Fruit fly (Drosophila melanogaster): ENCODE results near the gene CG2004.
A peak's percentile ranks its signal among the peaks of the same experiment; 100 is the strongest.

The CG2004 gene

DNA sequence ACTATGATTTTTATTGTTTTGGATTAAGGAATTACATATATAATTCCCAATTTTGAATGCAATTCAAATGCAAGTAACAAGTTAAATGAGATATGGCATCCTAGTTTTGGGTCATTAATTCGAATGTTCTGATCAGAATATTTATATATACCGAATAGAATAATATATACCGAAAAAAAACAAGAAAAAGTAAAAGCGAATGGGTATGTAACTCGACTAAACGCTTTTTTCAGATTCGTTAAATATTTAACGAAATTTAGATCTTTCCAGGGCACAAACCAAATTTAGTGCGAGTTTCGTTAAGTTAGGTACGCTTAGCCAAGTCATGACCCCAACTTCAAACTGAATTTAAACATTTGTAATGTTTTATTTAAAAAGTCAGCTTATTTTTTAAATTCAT lies 6.8 kb upstream of the CG2004 start (continued):
- TF ChIP-seq amos (GFP tag; IDR thresholded peaks at IDR 0.05; ENCODE audit: partially characterized antibody), result no peak
- TF ChIP-seq Dek (tag; optimal IDR thresholded peaks at IDR 0.05), result no peak
- TF ChIP-seq Ets97D (GFP tag; optimal IDR thresholded peaks at IDR 0.05), result no peak
- no peak for TF ChIP-seq Sry-β (GFP tag; optimal IDR thresholded peaks at IDR 0.05)
- no peak for TF ChIP-seq jumu (GFP tag; optimal IDR thresholded peaks at IDR 0.05)
- TF ChIP-seq CG11696 (GFP tag; IDR thresholded peaks at IDR 0.05), result no peak
- no peak for TF ChIP-seq Drgx (GFP tag; IDR thresholded peaks at IDR 0.05)
- TF ChIP-seq trem (tag; optimal IDR thresholded peaks at IDR 0.05), result peak; percentile 13
- TF ChIP-seq CG7963 (GFP tag; IDR thresholded peaks at IDR 0.05; ENCODE audit: partially characterized antibody), result no peak
- peak; percentile 58 for TF ChIP-seq E2f2 (GFP tag; IDR thresholded peaks at IDR 0.05)
- no peak for TF ChIP-seq CG6254 (GFP tag; optimal IDR thresholded peaks at IDR 0.05)
- no peak for TF ChIP-seq CG2889 (GFP tag; IDR thresholded peaks at IDR 0.05)
- no peak for TF ChIP-seq wek (GFP tag; optimal IDR thresholded peaks at IDR 0.05)
- TF ChIP-seq CG14710 (tag; optimal IDR thresholded peaks at IDR 0.05), result peak; percentile 6
- no peak for TF ChIP-seq Deaf1 (tag; optimal IDR thresholded peaks at IDR 0.05)
- TF ChIP-seq lab (GFP tag; optimal IDR thresholded peaks at IDR 0.05), result no peak
- no peak for TF ChIP-seq Asciz (GFP tag; optimal IDR thresholded peaks at IDR 0.05)
- no peak for TF ChIP-seq org-1 (GFP tag; optimal IDR thresholded peaks at IDR 0.05)
- no peak for TF ChIP-seq CG11247 (GFP tag; IDR thresholded peaks at IDR 0.05)
- TF ChIP-seq sima (GFP tag; optimal IDR thresholded peaks at IDR 0.05), result no peak
- TF ChIP-seq gfzf (GFP tag; optimal IDR thresholded peaks at IDR 0.05), result peak; percentile 50
- peak; percentile 10 for TF ChIP-seq pzg (GFP tag; optimal IDR thresholded peaks at IDR 0.05)
- TF ChIP-seq CG3407 (GFP tag; optimal IDR thresholded peaks at IDR 0.05), result no peak
- TF ChIP-seq CG17361 (GFP tag; IDR thresholded peaks at IDR 0.05), result no peak
- no peak for TF ChIP-seq her (GFP tag; optimal IDR thresholded peaks at IDR 0.05)
- TF ChIP-seq Kr (GFP tag; optimal IDR thresholded peaks at IDR 0.05), result no peak
- TF ChIP-seq CG4617 (GFP tag; optimal IDR thresholded peaks at IDR 0.05; ENCODE audit: borderline replicate concordance), result no peak
- TF ChIP-seq gce (GFP tag; IDR thresholded peaks at IDR 0.05), result no peak
- no peak for TF ChIP-seq CG5953 (GFP tag; IDR thresholded peaks at IDR 0.05)
- no peak for TF ChIP-seq CG14014 (GFP tag; IDR thresholded peaks at IDR 0.05)
- TF ChIP-seq B-H2 (GFP tag; optimal IDR thresholded peaks at IDR 0.05), result no peak
- TF ChIP-seq CG9876 (GFP tag; optimal IDR thresholded peaks at IDR 0.05), result no peak
- no peak for TF ChIP-seq CG10366 (GFP tag; IDR thresholded peaks at IDR 0.05)
- no peak for TF ChIP-seq Rfx (GFP tag; IDR thresholded peaks at IDR 0.05)
- no peak for TF ChIP-seq h (optimal IDR thresholded peaks at IDR 0.05)
- no peak for TF ChIP-seq CG32772 (GFP tag; IDR thresholded peaks at IDR 0.05)
- TF ChIP-seq Xbp1 (GFP tag; optimal IDR thresholded peaks at IDR 0.05), result no peak
- TF ChIP-seq CTCF (GFP tag; optimal IDR thresholded peaks at IDR 0.05), result peak; percentile 65
- no peak for TF ChIP-seq CG6175 (GFP tag; IDR thresholded peaks at IDR 0.05)
- no peak for TF ChIP-seq CG1832 (GFP tag; optimal IDR thresholded peaks at IDR 0.05)
- no peak for TF ChIP-seq CG12155 (GFP tag; optimal IDR thresholded peaks at IDR 0.05)
- no peak for TF ChIP-seq CG2129 (GFP tag; IDR thresholded peaks at IDR 0.05; ENCODE audit: partially characterized antibody)
- no peak for TF ChIP-seq trh (GFP tag; optimal IDR thresholded peaks at IDR 0.05)
- TF ChIP-seq pb (GFP tag; optimal IDR thresholded peaks at IDR 0.05), result no peak
- no peak for TF ChIP-seq CG18476 (GFP tag; optimal IDR thresholded peaks at IDR 0.05)
- no peak for TF ChIP-seq lola (GFP tag; optimal IDR thresholded peaks at IDR 0.05)
- no peak for TF ChIP-seq Oli (tag; optimal IDR thresholded peaks at IDR 0.05)
- peak; percentile 61 for TF ChIP-seq Blimp-1 (GFP tag; optimal IDR thresholded peaks at IDR 0.05)
- no peak for TF ChIP-seq Antp (GFP tag; optimal IDR thresholded peaks at IDR 0.05)
- no peak for TF ChIP-seq CG4854 (GFP tag; optimal IDR thresholded peaks at IDR 0.05)
- TF ChIP-seq CG13424 (tag; optimal IDR thresholded peaks at IDR 0.05), result no peak
- TF ChIP-seq Awh (GFP tag; IDR thresholded peaks at IDR 0.05), result no peak
- TF ChIP-seq pita (GFP tag; optimal IDR thresholded peaks at IDR 0.05), result peak; percentile 77

All from whole organism, embryonic.